Fruit fly (Drosophila melanogaster): ENCODE measurements around the gene CG11786.

dm6 chr3R:25078665-25079064 is 32.5 kb downstream of the CG11786 start:
- no peak for TF ChIP-seq CG8301 (tag; optimal IDR thresholded peaks at IDR 0.05)
- TF ChIP-seq CG14655 (GFP tag; optimal IDR thresholded peaks at IDR 0.05), result no peak
- TF ChIP-seq CG34367 (tag; optimal IDR thresholded peaks at IDR 0.05), result no peak
- TF ChIP-seq CG10348 (GFP tag; IDR thresholded peaks at IDR 0.05), result no peak
- no peak for TF ChIP-seq Ets98B (GFP tag; IDR thresholded peaks at IDR 0.05)
- no peak for TF ChIP-seq CG12605 (GFP tag; IDR thresholded peaks at IDR 0.05)
- no peak for TF ChIP-seq CG4496 (GFP tag; IDR thresholded peaks at IDR 0.05)
- no peak for TF ChIP-seq Pif1B (GFP tag; optimal IDR thresholded peaks at IDR 0.05)
- no peak for TF ChIP-seq EcR (GFP tag; optimal IDR thresholded peaks at IDR 0.05)
